Worm (Caenorhabditis elegans) whole organism, late embryonic: ENCODE results near the gene spsb-2.

ENCODE experiments used
- ahr-1 ChIP-seq: sonication (generic microtip); optimal IDR thresholded peaks from 2 replicates; lab custom pipeline; 2016; ENCODE audit warnings: missing genetic modification characterization, missing compliant biosample characterization
- ama-1 ChIP-seq: fragments of 150-350 bp; optimal IDR thresholded peaks from 2 replicates; lab custom pipeline; 2014
- ceh-31 ChIP-seq: sonication (generic microtip); optimal IDR thresholded peaks from 2 replicates; lab custom pipeline; 2016; ENCODE audit warnings: missing genetic modification characterization, missing compliant biosample characterization
- elt-2 ChIP-seq: sonication (generic microtip); optimal IDR thresholded peaks from 2 replicates; lab custom pipeline; 2016; ENCODE audit warnings: missing genetic modification reagents, missing genetic modification characterization, missing compliant biosample characterization
- gmeb-2 ChIP-seq: sonication (generic microtip); optimal IDR thresholded peaks from 2 replicates; lab custom pipeline; 2016; ENCODE audit warnings: missing genetic modification characterization, inconsistent platforms, missing compliant biosample characterization
- hlh-6 ChIP-seq: sonication (generic microtip); optimal IDR thresholded peaks from 2 replicates; lab custom pipeline; 2016; ENCODE audit warnings: missing genotype, missing genetic modification characterization, missing compliant biosample characterization
- madf-2 ChIP-seq: sonication (generic microtip); optimal IDR thresholded peaks from 2 replicates; lab custom pipeline; 2017; ENCODE audit warnings: missing genetic modification characterization, missing compliant biosample characterization
- nhr-11 ChIP-seq: fragments of 150-350 bp; optimal IDR thresholded peaks from 2 replicates; lab custom pipeline; 2014; ENCODE audit warnings: missing biosample characterization, missing genetic modification characterization
- nhr-232 ChIP-seq: sonication (generic microtip); optimal IDR thresholded peaks from 2 replicates; lab custom pipeline; 2016; ENCODE audit warnings: missing genetic modification characterization, missing compliant biosample characterization
- pag-3 ChIP-seq: sonication (generic microtip); optimal IDR thresholded peaks from 2 replicates; lab custom pipeline; 2016; ENCODE audit warnings: missing compliant biosample characterization, missing genetic modification characterization, borderline replicate concordance
- pqm-1 ChIP-seq: sonication (generic microtip); optimal IDR thresholded peaks from 2 replicates; lab custom pipeline; 2016; ENCODE audit warnings: missing genetic modification characterization, missing compliant biosample characterization
- tbx-2 ChIP-seq: sonication (generic microtip); optimal IDR thresholded peaks from 2 replicates; lab custom pipeline; 2016; ENCODE audit warnings: missing genetic modification characterization, missing compliant biosample characterization
- unc-42 ChIP-seq: sonication (generic microtip); optimal IDR thresholded peaks from 2 replicates; lab custom pipeline; 2016; ENCODE audit warnings: missing genotype, missing genetic modification characterization, missing compliant biosample characterization
- unc-55 ChIP-seq: sonication (generic microtip); optimal IDR thresholded peaks from 2 replicates; lab custom pipeline; 2017; ENCODE audit warnings: missing biosample characterization, missing genetic modification reagents, missing genetic modification characterization

- TF ChIP-seq nhr-11 (tag; lab: Kevin White, UChicago): no peak
- TF ChIP-seq ceh-31: no peak
- TF ChIP-seq nhr-232 (tag; lab: Kevin White, UChicago): no peak
- TF ChIP-seq unc-55 (GFP tag; lab: Kevin White, UChicago): no peak
- TF ChIP-seq elt-2 (tag; lab: Kevin White, UChicago): no peak
- no peak for TF ChIP-seq gmeb-2 (tag; lab: Kevin White, UChicago)
- TF ChIP-seq pqm-1: no peak
- TF ChIP-seq ama-1 (lab: Kevin White, UChicago): no peak
- no peak for TF ChIP-seq tbx-2 (tag; lab: Kevin White, UChicago)
- TF ChIP-seq unc-42 (tag; lab: Kevin White, UChicago): no peak
- TF ChIP-seq hlh-6 (tag; lab: Kevin White, UChicago): no peak
- no peak for TF ChIP-seq ahr-1
- no peak for TF ChIP-seq madf-2 (tag; lab: Kevin White, UChicago)
- no peak for TF ChIP-seq pag-3 (tag; lab: Kevin White, UChicago)
These were observed at the start of gene spsb-2 for ce11 chrII:15229785-15230393.
